Fruit fly (Drosophila melanogaster) whole organism, prepupa: Measurements from ENCODE around the gene Pdk1.

Source experiments
- Blimp-1 ChIP-seq: fragments of 200-800 bp; sonication (Bioruptor generic); optimal IDR thresholded peaks from 3 replicates; lab custom pipeline; 2017; ENCODE audit warnings: missing biosample characterization, missing genetic modification characterization, mild to moderate bottlenecking, moderate library complexity, missing genetic modification reagents
- CG10631 ChIP-seq: fragments of 200-800 bp; sonication (Bioruptor generic); optimal IDR thresholded peaks from 2 replicates; lab custom pipeline; 2016; ENCODE audit warnings: missing biosample characterization, missing genetic modification characterization
- CG10669 ChIP-seq: fragments of 200-800 bp; sonication (Bioruptor generic); optimal IDR thresholded peaks from 3 replicates; lab custom pipeline; 2018; ENCODE audit warnings: missing biosample characterization, mild to moderate bottlenecking, missing genetic modification characterization, moderate library complexity
- CG11762 ChIP-seq: fragments of 200-800 bp; sonication (Bioruptor generic); optimal IDR thresholded peaks from 3 replicates; lab custom pipeline; 2016; ENCODE audit warnings: missing biosample characterization, missing genetic modification characterization; ENCODE audit not compliant: insufficient read depth
- CG15336 ChIP-seq: fragments of 200-800 bp; sonication (Bioruptor generic); IDR thresholded peaks from 2 replicates; pipeline ENCODE4 v1.3.6; 2022; ENCODE audit warnings: missing biosample characterization, missing genetic modification characterization
- CG1621 ChIP-seq: fragments of 200-800 bp; sonication (Bioruptor generic); optimal IDR thresholded peaks from 3 replicates; lab custom pipeline; 2018; ENCODE audit warnings: missing biosample characterization, mild to moderate bottlenecking, missing genetic modification characterization
- CG16779 ChIP-seq: fragments of 200-800 bp; sonication (Bioruptor generic); optimal IDR thresholded peaks from 3 replicates; lab custom pipeline; 2017; ENCODE audit warnings: missing biosample characterization, mild to moderate bottlenecking, missing genetic modification characterization
- CG32006 ChIP-seq: fragments of 200-800 bp; sonication (Bioruptor generic); optimal IDR thresholded peaks from 3 replicates; lab custom pipeline; 2017; ENCODE audit warnings: missing biosample characterization, mild to moderate bottlenecking, missing genetic modification characterization
- CG3919 ChIP-seq: fragments of 200-800 bp; sonication (Bioruptor generic); optimal IDR thresholded peaks from 3 replicates; lab custom pipeline; 2016; ENCODE audit warnings: missing biosample characterization, missing genetic modification characterization
- CG4318 ChIP-seq: fragments of 200-800 bp; sonication (Bioruptor generic); optimal IDR thresholded peaks from 3 replicates; lab custom pipeline; 2017; ENCODE audit warnings: missing biosample characterization, mild to moderate bottlenecking, missing genetic modification characterization
- CG6163 ChIP-seq: fragments of 200-800 bp; sonication (Bioruptor generic); IDR thresholded peaks from 3 replicates; pipeline ENCODE4 v1.3.6; 2022; ENCODE audit warnings: missing biosample characterization, missing genetic modification characterization
- CG6276 ChIP-seq: fragments of 200-800 bp; sonication (Bioruptor generic); optimal IDR thresholded peaks from 2 replicates; lab custom pipeline; 2017; ENCODE audit warnings: missing biosample characterization, mild to moderate bottlenecking, missing genetic modification characterization
- CG6854 ChIP-seq: fragments of 200-800 bp; sonication (Bioruptor generic); optimal IDR thresholded peaks from 2 replicates; lab custom pipeline; 2017; ENCODE audit warnings: missing biosample characterization, mild to moderate bottlenecking, missing genetic modification characterization
- CG8119 ChIP-seq: fragments of 200-800 bp; sonication (Bioruptor generic); IDR thresholded peaks from 3 replicates; pipeline ENCODE4 v1.3.6; 2022; ENCODE audit warnings: missing biosample characterization, missing genetic modification characterization
- CG8632 ChIP-seq: fragments of 200-800 bp; sonication (Bioruptor generic); optimal IDR thresholded peaks from 3 replicates; lab custom pipeline; 2016; ENCODE audit warnings: missing biosample characterization, missing genetic modification characterization
- CG9139 ChIP-seq: fragments of 200-800 bp; sonication (Bioruptor generic); optimal IDR thresholded peaks from 3 replicates; lab custom pipeline; 2017; ENCODE audit warnings: missing biosample characterization, mild to moderate bottlenecking, missing genetic modification characterization
- Eip75B ChIP-seq: fragments of 200-800 bp; sonication (Bioruptor generic); optimal IDR thresholded peaks from 3 replicates; lab custom pipeline; 2016; ENCODE audit warnings: missing biosample characterization, missing genetic modification characterization
- Eip78C ChIP-seq: fragments of 200-800 bp; sonication (Bioruptor generic); peaks from one replicate; lab custom pipeline; 2016; ENCODE audit warnings: missing biosample characterization, missing genetic modification characterization
- Eip93F ChIP-seq: fragments of 200-800 bp; sonication (Bioruptor generic); optimal IDR thresholded peaks from 2 replicates; lab custom pipeline; 2016; ENCODE audit warnings: missing biosample characterization, mild to moderate bottlenecking, missing genetic modification characterization
- Ets96B ChIP-seq: fragments of 200-800 bp; optimal IDR thresholded peaks from 2 replicates; lab custom pipeline; 2019; ENCODE audit warnings: missing biosample characterization, mild to moderate bottlenecking, missing genetic modification characterization, moderate library complexity
- Hr39 ChIP-seq: fragments of 200-800 bp; sonication (Bioruptor generic); optimal IDR thresholded peaks from 2 replicates; lab custom pipeline; 2016; ENCODE audit warnings: missing biosample characterization, missing genetic modification characterization
- Hr4 ChIP-seq: fragments of 200-800 bp; sonication (Bioruptor generic); optimal IDR thresholded peaks from 3 replicates; lab custom pipeline; 2016; ENCODE audit warnings: missing biosample characterization, missing genetic modification characterization
- Lpt ChIP-seq: fragments of 200-800 bp; sonication (Bioruptor generic); optimal IDR thresholded peaks from 3 replicates; lab custom pipeline; 2016; ENCODE audit warnings: missing biosample characterization, missing genetic modification characterization
- Met ChIP-seq: fragments of 200-800 bp; sonication (Bioruptor generic); optimal IDR thresholded peaks from 3 replicates; lab custom pipeline; 2016; ENCODE audit warnings: missing biosample characterization, missing genetic modification characterization
- Sox14 ChIP-seq: fragments of 200-800 bp; sonication (Bioruptor generic); optimal IDR thresholded peaks from 3 replicates; lab custom pipeline; 2016; ENCODE audit warnings: missing biosample characterization, missing genetic modification characterization
- acj6 ChIP-seq: fragments of 200-800 bp; sonication (Bioruptor generic); optimal IDR thresholded peaks from 3 replicates; lab custom pipeline; 2016; ENCODE audit warnings: missing biosample characterization, missing genetic modification characterization
- dac ChIP-seq: fragments of 200-800 bp; sonication (Bioruptor generic); optimal IDR thresholded peaks from 2 replicates; lab custom pipeline; 2017; ENCODE audit warnings: missing biosample characterization, mild to moderate bottlenecking, missing genetic modification characterization
- dsx ChIP-seq: fragments of 200-800 bp; optimal IDR thresholded peaks from 3 replicates; lab custom pipeline; 2019; ENCODE audit warnings: missing biosample characterization, mild to moderate bottlenecking, missing genetic modification characterization, moderate library complexity; ENCODE audit not compliant: poor library complexity, severe bottlenecking
- eg ChIP-seq: fragments of 200-800 bp; sonication (Bioruptor generic); IDR thresholded peaks from 3 replicates; pipeline ENCODE4 v1.3.6; 2022; ENCODE audit warnings: missing biosample characterization, missing genetic modification characterization
- fd59A ChIP-seq: fragments of 200-800 bp; sonication (Bioruptor generic); optimal IDR thresholded peaks from 2 replicates; lab custom pipeline; 2017; ENCODE audit warnings: missing biosample characterization, mild to moderate bottlenecking, missing genetic modification characterization, missing genetic modification reagents
- fd85E ChIP-seq: fragments of 200-800 bp; sonication (Bioruptor generic); optimal IDR thresholded peaks from 3 replicates; lab custom pipeline; 2016; ENCODE audit warnings: missing biosample characterization, missing genetic modification characterization
- fkh ChIP-seq: fragments of 200-800 bp; sonication (Bioruptor generic); optimal IDR thresholded peaks from 3 replicates; lab custom pipeline; 2017; ENCODE audit warnings: missing biosample characterization, mild to moderate bottlenecking, missing genetic modification characterization, moderate library complexity
- lz ChIP-seq: fragments of 200-800 bp; sonication (Bioruptor generic); optimal IDR thresholded peaks from 3 replicates; lab custom pipeline; 2016; ENCODE audit warnings: missing biosample characterization, missing genetic modification characterization
- net ChIP-seq: fragments of 200-800 bp; sonication (Bioruptor generic); optimal IDR thresholded peaks from 3 replicates; lab custom pipeline; 2016; ENCODE audit warnings: missing biosample characterization, missing genetic modification characterization
- spab ChIP-seq: fragments of 200-800 bp; sonication (Bioruptor generic); optimal IDR thresholded peaks from 2 replicates; lab custom pipeline; 2017; ENCODE audit warnings: missing biosample characterization, mild to moderate bottlenecking, missing genetic modification characterization, missing genetic modification reagents
- ss ChIP-seq, 2 experiments: fragments of 200-800 bp; sonication (Bioruptor generic); optimal IDR thresholded peaks; 2 replicates in 1 of 2; 3 replicates in 1 of 2; lab custom pipeline; 2017 to 2018; ENCODE audit warnings: mild to moderate bottlenecking in 2 of 2, missing biosample characterization in 2 of 2, missing genetic modification characterization in 2 of 2, moderate library complexity in 1 of 2
- svp ChIP-seq: fragments of 200-800 bp; sonication (Bioruptor generic); peaks from one replicate; lab custom pipeline; 2016; ENCODE audit warnings: missing biosample characterization, missing genetic modification characterization
- vri ChIP-seq: fragments of 200-800 bp; sonication (Bioruptor generic); optimal IDR thresholded peaks from 3 replicates; lab custom pipeline; 2016; ENCODE audit warnings: missing biosample characterization, mild to moderate bottlenecking, missing genetic modification characterization

The Pdk1 gene

DNA sequence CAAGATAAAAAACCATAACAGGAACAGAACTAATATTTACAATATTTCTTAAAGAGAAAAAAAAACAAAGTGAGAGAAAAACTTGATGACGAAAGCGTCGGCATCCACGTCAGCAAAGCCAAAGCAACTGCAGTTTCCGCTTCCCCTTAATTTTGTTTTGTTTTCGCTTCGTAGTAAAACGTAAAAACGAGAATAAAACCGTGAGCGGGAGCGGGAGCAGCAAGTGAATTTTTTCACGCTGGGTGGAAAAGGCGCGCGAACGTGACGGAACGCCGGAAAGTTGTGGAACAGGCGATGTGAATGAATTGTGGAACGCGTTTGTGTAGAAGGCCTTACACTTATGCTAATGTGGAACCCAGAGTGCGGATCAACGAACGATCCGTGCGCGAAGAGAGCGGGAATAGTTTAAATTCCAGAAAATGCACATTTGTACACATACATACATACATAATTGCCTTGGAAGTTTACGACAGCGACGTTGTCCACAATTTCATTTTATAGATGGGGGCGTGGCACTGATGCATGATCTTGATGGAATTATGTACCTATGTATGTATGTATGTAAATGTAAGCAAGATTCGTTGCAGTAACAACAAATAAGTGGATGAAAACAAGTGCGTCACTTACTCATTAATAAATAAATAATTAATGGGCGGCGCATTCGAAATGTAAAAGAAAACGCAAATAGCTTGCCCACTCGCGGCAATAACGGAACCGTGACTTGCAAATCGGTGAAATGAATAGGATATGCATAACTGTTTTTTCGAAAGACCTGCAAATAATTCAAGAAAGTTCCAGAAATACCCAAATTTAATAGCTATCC lies 744 bp upstream of the Pdk1 start:
- TF ChIP-seq ss (GFP tag; optimal IDR thresholded peaks at IDR 0.05; lab: Kevin White, UChicago) (peak; percentile 37 to 46), vri (GFP tag; lab: Kevin White, UChicago) (peak; percentile 67), fkh (peak; percentile 44), dac (GFP tag; lab: Kevin White, UChicago) (no peak), CG8632 (GFP tag; lab: Kevin White, UChicago) (no peak), Eip75B (GFP tag; lab: Kevin White, UChicago) (peak; percentile 31), Eip93F (no peak), CG16779 (tag; lab: Kevin White, UChicago) (peak; percentile 74), CG32006 (GFP tag; lab: Kevin White, UChicago) (peak; percentile 10), CG9139 (GFP tag; lab: Kevin White, UChicago) (peak; percentile 47), Sox14 (GFP tag; lab: Kevin White, UChicago) (no peak), Met (GFP tag; lab: Kevin White, UChicago) (peak; percentile 10), fd59A (GFP tag; lab: Kevin White, UChicago) (no peak), fd85E (GFP tag; lab: Kevin White, UChicago) (no peak), dsx (peak; percentile 17), CG6163 (peak; percentile 69; the same call in 2 of the 3 replicates), Lpt (peak; percentile 47), Hr4 (peak; percentile 13), acj6 (GFP tag; lab: Kevin White, UChicago) (no peak), Blimp-1 (GFP tag; lab: Kevin White, UChicago) (peak; percentile 13), CG10669 (no peak), svp (GFP tag; lab: Kevin White, UChicago) (peak; percentile 59), CG11762 (GFP tag; lab: Kevin White, UChicago) (no peak), CG6276 (peak; percentile 7), CG8119 (GFP tag; lab: Robert Waterston, UW) (peak; percentile 29; the same call in 1 of the 3 replicates), CG10631 (no peak), CG1621 (tag; lab: Kevin White, UChicago) (peak; percentile 82), Ets96B (tag; lab: Kevin White, UChicago) (no peak), CG4318 (GFP tag; lab: Kevin White, UChicago) (no peak), Eip78C (GFP tag; lab: Kevin White, UChicago) (peak; percentile 74), CG3919 (GFP tag; lab: Kevin White, UChicago) (peak; percentile 29), net (GFP tag; lab: Kevin White, UChicago) (peak; percentile 14), eg (GFP tag; lab: Robert Waterston, UW) (peak; percentile 49; the same call in 1 of the 3 replicates), CG15336 (GFP tag; lab: Robert Waterston, UW) (peak; percentile 41; the same call in 1 of the 2 replicates), CG6854 (peak; percentile 91), Hr39 (GFP tag; lab: Kevin White, UChicago) (no peak)

DNA sequence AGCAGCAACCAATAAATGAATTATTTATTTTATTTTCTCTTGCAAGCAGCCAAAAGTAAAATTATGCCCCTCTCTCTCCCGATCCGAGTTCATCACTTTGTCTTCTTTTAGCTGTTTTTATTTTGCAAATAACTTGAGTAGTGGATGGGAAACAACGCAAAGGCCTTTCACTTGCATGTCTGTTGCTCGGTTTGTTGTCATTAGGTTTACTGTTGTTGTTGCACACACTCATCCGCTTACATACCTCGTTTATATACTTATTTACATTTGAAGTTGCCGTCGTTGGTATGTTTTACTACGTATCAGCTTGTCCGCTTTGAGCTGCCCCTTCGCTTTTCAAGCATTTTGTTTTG lies 1.5 kb downstream of the Pdk1 start:
- no peak for TF ChIP-seq Hr39 (GFP tag; lab: Kevin White, UChicago)
- no peak for TF ChIP-seq CG3919 (GFP tag; lab: Kevin White, UChicago)
- no peak for TF ChIP-seq lz (GFP tag; lab: Kevin White, UChicago)
- TF ChIP-seq svp (GFP tag; lab: Kevin White, UChicago), result no peak
- no peak for TF ChIP-seq spab (GFP tag; lab: Kevin White, UChicago)
- no peak for TF ChIP-seq Eip93F
- no peak for TF ChIP-seq CG11762 (GFP tag; lab: Kevin White, UChicago)
